Fruit fly (Drosophila melanogaster) whole organism, embryonic: ENCODE measurements around the gene CG8460.

Source experiments
- Asciz ChIP-seq: fragments of 200-800 bp; sonication (Bioruptor generic); optimal IDR thresholded peaks from 2 replicates; lab custom pipeline; 2017; ENCODE audit warnings: missing biosample characterization, mild to moderate bottlenecking, missing genetic modification characterization, missing genetic modification reagents
- Atf6 ChIP-seq: fragments of 200-800 bp; sonication (Bioruptor generic); IDR thresholded peaks from 2 replicates; pipeline ENCODE4 v1.3.6; 2022; ENCODE audit warnings: missing biosample characterization, missing genetic modification characterization
- BtbVII ChIP-seq: fragments of 200-800 bp; sonication (Bioruptor generic); optimal IDR thresholded peaks from 3 replicates; lab custom pipeline; 2017; ENCODE audit warnings: missing biosample characterization, mild to moderate bottlenecking, missing genetic modification characterization
- CG10321 ChIP-seq: fragments of 200-800 bp; sonication (Bioruptor generic); IDR thresholded peaks from 2 replicates; pipeline ENCODE4 v1.3.6; 2022; ENCODE audit warnings: missing biosample characterization, missing genetic modification characterization
- CG10366 ChIP-seq: fragments of 200-800 bp; sonication (Bioruptor generic); IDR thresholded peaks from 2 replicates; pipeline ENCODE4 v1.3.6; 2022; ENCODE audit warnings: missing biosample characterization, missing genetic modification characterization
- CG12299 ChIP-seq: fragments of 200-800 bp; sonication (Bioruptor generic); optimal IDR thresholded peaks from 2 replicates; lab custom pipeline; 2018; ENCODE audit warnings: missing biosample characterization, mild to moderate bottlenecking, missing genetic modification characterization
- CG13894 ChIP-seq: fragments of 200-800 bp; sonication (Bioruptor generic); optimal IDR thresholded peaks from 3 replicates; lab custom pipeline; 2018; ENCODE audit warnings: missing biosample characterization, mild to moderate bottlenecking, missing genetic modification characterization, moderate library complexity
- CG15011 ChIP-seq: fragments of 200-800 bp; sonication (Bioruptor generic); optimal IDR thresholded peaks from 3 replicates; lab custom pipeline; 2018; ENCODE audit warnings: missing biosample characterization, mild to moderate bottlenecking, missing genetic modification characterization
- CG15696 ChIP-seq: fragments of 200-800 bp; sonication (Bioruptor generic); optimal IDR thresholded peaks from 2 replicates; lab custom pipeline; 2019; ENCODE audit warnings: missing biosample characterization, mild to moderate bottlenecking, missing genetic modification characterization, moderate library complexity
- CG1647 ChIP-seq: fragments of 200-800 bp; sonication (Bioruptor generic); optimal IDR thresholded peaks from 3 replicates; lab custom pipeline; 2016; ENCODE audit warnings: missing biosample characterization, missing genetic modification characterization
- CG17912 ChIP-seq: fragments of 200-800 bp; sonication (Bioruptor generic); optimal IDR thresholded peaks from 2 replicates; lab custom pipeline; 2018; ENCODE audit warnings: missing biosample characterization, mild to moderate bottlenecking, missing genetic modification characterization
- CG1792 ChIP-seq: fragments of 200-800 bp; sonication (Bioruptor generic); optimal IDR thresholded peaks from 2 replicates; lab custom pipeline; 2016; ENCODE audit warnings: missing biosample characterization, missing genetic modification characterization
- CG18011 ChIP-seq: fragments of 200-800 bp; sonication (Bioruptor generic); optimal IDR thresholded peaks from 2 replicates; lab custom pipeline; 2017; ENCODE audit warnings: missing biosample characterization, missing genetic modification characterization, mild to moderate bottlenecking, moderate library complexity, missing genotype
- CG30403 ChIP-seq: fragments of 200-800 bp; sonication (Bioruptor generic); optimal IDR thresholded peaks from 3 replicates; lab custom pipeline; 2016; ENCODE audit warnings: missing biosample characterization, missing genetic modification characterization
- CG31224 ChIP-seq: fragments of 200-800 bp; sonication (Bioruptor generic); IDR thresholded peaks from 2 replicates; pipeline ENCODE4 v1.3.6; 2022; ENCODE audit warnings: missing biosample characterization, missing genetic modification characterization
- CG3163 ChIP-seq: fragments of 200-800 bp; sonication (Bioruptor generic); optimal IDR thresholded peaks from 3 replicates; lab custom pipeline; 2016; ENCODE audit warnings: missing biosample characterization, missing genetic modification characterization
- CG3847 ChIP-seq: fragments of 200-800 bp; sonication (Bioruptor generic); IDR thresholded peaks from 2 replicates; pipeline ENCODE4 v1.3.6; 2022; ENCODE audit warnings: missing biosample characterization, missing genetic modification characterization
- CG4617 ChIP-seq: fragments of 200-800 bp; sonication (Bioruptor generic); optimal IDR thresholded peaks from 3 replicates; lab custom pipeline; 2016; ENCODE audit warnings: missing biosample characterization, missing genetic modification characterization, borderline replicate concordance
- CG4707 ChIP-seq: fragments of 200-800 bp; sonication (Bioruptor generic); optimal IDR thresholded peaks from 2 replicates; lab custom pipeline; 2018; ENCODE audit warnings: missing biosample characterization, mild to moderate bottlenecking, missing genetic modification characterization, moderate library complexity
- CG9609 ChIP-seq: fragments of 200-800 bp; sonication (Bioruptor generic); optimal IDR thresholded peaks from 3 replicates; lab custom pipeline; 2016; ENCODE audit warnings: missing biosample characterization, missing genetic modification characterization
- Camta ChIP-seq: fragments of 200-800 bp; sonication (Bioruptor generic); optimal IDR thresholded peaks from 2 replicates; lab custom pipeline; 2016; ENCODE audit warnings: missing biosample characterization, missing genetic modification characterization
- H15 ChIP-seq: fragments of 200-800 bp; sonication (Bioruptor generic); IDR thresholded peaks from 3 replicates; pipeline ENCODE4 v1.3.6; 2022; ENCODE audit warnings: missing biosample characterization, missing genetic modification characterization
- HLH3B ChIP-seq: fragments of 200-800 bp; sonication (Bioruptor generic); IDR thresholded peaks from 2 replicates; pipeline ENCODE4 v1.3.6; 2022; ENCODE audit warnings: missing biosample characterization, missing genetic modification characterization
- Hr3 ChIP-seq: fragments of 200-800 bp; sonication (Bioruptor generic); optimal IDR thresholded peaks from 3 replicates; lab custom pipeline; 2016; ENCODE audit warnings: missing biosample characterization, missing genetic modification characterization
- Kr ChIP-seq: fragments of 200-800 bp; sonication (Bioruptor generic); optimal IDR thresholded peaks from 2 replicates; lab custom pipeline; 2017; ENCODE audit warnings: missing biosample characterization, mild to moderate bottlenecking, missing genetic modification characterization
- Lhr ChIP-seq: fragments of 200-800 bp; sonication (Bioruptor generic); optimal IDR thresholded peaks from 3 replicates; lab custom pipeline; 2017; ENCODE audit warnings: mild to moderate bottlenecking, missing biosample characterization, missing genetic modification reagents, missing genetic modification characterization
- MTF-1 ChIP-seq: fragments of 200-800 bp; sonication (Bioruptor generic); optimal IDR thresholded peaks from 2 replicates; lab custom pipeline; 2018; ENCODE audit warnings: missing biosample characterization, mild to moderate bottlenecking, missing genetic modification characterization, borderline replicate concordance
- Pdp1 ChIP-seq, 2 experiments: fragments of 200-800 bp; sonication (Bioruptor generic); optimal IDR thresholded peaks; 3 replicates each; lab custom pipeline; 2016; ENCODE audit warnings: missing biosample characterization in 2 of 2, missing genetic modification characterization in 2 of 2, mild to moderate bottlenecking in 1 of 2, moderate library complexity in 1 of 2
- Ptx1 ChIP-seq: fragments of 200-800 bp; sonication (Bioruptor generic); IDR thresholded peaks from 2 replicates; pipeline ENCODE4 v1.3.6; 2022; ENCODE audit warnings: missing biosample characterization, missing genetic modification characterization
- Tbp ChIP-seq: fragments of >200 bp; optimal IDR thresholded peaks from 2 replicates; lab custom pipeline; 2018; ENCODE audit warnings: missing biosample characterization, missing genetic modification characterization
- bcd ChIP-seq: fragments of 200-800 bp; sonication (Bioruptor generic); optimal IDR thresholded peaks from 2 replicates; lab custom pipeline; 2017; ENCODE audit warnings: missing biosample characterization, mild to moderate bottlenecking, missing genetic modification characterization
- btn ChIP-seq: fragments of 200-800 bp; sonication (Bioruptor generic); optimal IDR thresholded peaks from 2 replicates; lab custom pipeline; 2016; ENCODE audit warnings: missing biosample characterization, missing genetic modification characterization
- crc ChIP-seq: fragments of 200-800 bp; sonication (Bioruptor generic); optimal IDR thresholded peaks from 2 replicates; lab custom pipeline; 2016; ENCODE audit warnings: missing biosample characterization, missing genetic modification characterization
- croc ChIP-seq: fragments of 200-800 bp; sonication (Bioruptor generic); conservative IDR thresholded peaks from 3 replicates; pipeline ENCODE4 v1.3.6; 2022; ENCODE audit warnings: missing biosample characterization, missing genetic modification characterization
- danr ChIP-seq: fragments of 200-800 bp; sonication (Bioruptor generic); IDR thresholded peaks from 2 replicates; pipeline ENCODE4 v1.3.6; 2022; ENCODE audit warnings: missing biosample characterization, missing genetic modification characterization
- dm ChIP-seq: fragments of 200-800 bp; sonication (Bioruptor generic); optimal IDR thresholded peaks from 3 replicates; lab custom pipeline; 2016; ENCODE audit warnings: missing biosample characterization, missing genetic modification characterization
- ems ChIP-seq: fragments of 200-800 bp; sonication (Bioruptor generic); optimal IDR thresholded peaks from 3 replicates; lab custom pipeline; 2016; ENCODE audit warnings: missing biosample characterization, missing genetic modification characterization
- inv ChIP-seq: fragments of 200-800 bp; sonication (Bioruptor generic); IDR thresholded peaks from 2 replicates; pipeline ENCODE4 v1.3.6; 2022; ENCODE audit warnings: missing biosample characterization, missing genetic modification characterization; ENCODE audit not compliant: partially characterized antibody
- jigr1 ChIP-seq: fragments of 200-800 bp; sonication (Bioruptor generic); IDR thresholded peaks from 3 replicates; pipeline ENCODE4 v1.3.6; 2022; ENCODE audit warnings: missing biosample characterization, missing genetic modification characterization
- kay ChIP-seq: fragments of 200-800 bp; sonication (Bioruptor generic); optimal IDR thresholded peaks from 2 replicates; lab custom pipeline; 2016; ENCODE audit warnings: missing biosample characterization, missing genetic modification characterization
- lab ChIP-seq: fragments of 200-800 bp; sonication (Bioruptor generic); optimal IDR thresholded peaks from 3 replicates; lab custom pipeline; 2017; ENCODE audit warnings: missing biosample characterization, missing genetic modification characterization, mild to moderate bottlenecking, moderate library complexity, missing genetic modification reagents
- luna ChIP-seq: fragments of 200-800 bp; sonication (Bioruptor generic); optimal IDR thresholded peaks from 2 replicates; lab custom pipeline; 2016; ENCODE audit warnings: missing biosample characterization, missing genetic modification characterization
- mirr ChIP-seq: fragments of 200-800 bp; sonication (Bioruptor generic); optimal IDR thresholded peaks from 3 replicates; lab custom pipeline; 2018; ENCODE audit warnings: missing biosample characterization, mild to moderate bottlenecking, missing genetic modification characterization
- odd ChIP-seq: fragments of 200-800 bp; sonication (Bioruptor generic); optimal IDR thresholded peaks from 2 replicates; lab custom pipeline; 2017; ENCODE audit warnings: missing biosample characterization, mild to moderate bottlenecking, missing genetic modification characterization
- prd ChIP-seq, 3 experiments: fragments of >200 bp in 2 of 3; fragments of 200-800 bp in 1 of 3; sonication (Bioruptor generic) in 1 of 3; optimal IDR thresholded peaks in 2 of 3; IDR thresholded peaks in 1 of 3; 2 replicates in 2 of 3; 3 replicates in 1 of 3; pipeline versions ENCODE4 v1.3.6 to Lab custom; 2017 to 2022; ENCODE audit warnings: missing biosample characterization in 1 of 3, missing genetic modification characterization in 1 of 3
- sim ChIP-seq: fragments of 200-800 bp; sonication (Bioruptor generic); IDR thresholded peaks from 2 replicates; pipeline ENCODE4 v1.3.6; 2022; ENCODE audit warnings: missing biosample characterization, missing genetic modification characterization
- sima ChIP-seq: fragments of 200-800 bp; sonication (Bioruptor generic); optimal IDR thresholded peaks from 2 replicates; lab custom pipeline; 2016; ENCODE audit warnings: missing biosample characterization, missing genetic modification characterization
- slou ChIP-seq: fragments of 200-800 bp; sonication (Bioruptor generic); optimal IDR thresholded peaks from 3 replicates; lab custom pipeline; 2016; ENCODE audit warnings: missing biosample characterization, missing genetic modification characterization
- tna ChIP-seq: fragments of 200-800 bp; sonication (Bioruptor generic); IDR thresholded peaks from 2 replicates; pipeline ENCODE4 v1.3.6; 2022; ENCODE audit warnings: missing biosample characterization, missing genetic modification characterization; ENCODE audit not compliant: partially characterized antibody
- wdn ChIP-seq: fragments of 200-800 bp; sonication (Bioruptor generic); IDR thresholded peaks from 2 replicates; pipeline ENCODE4 v1.3.6; 2022; ENCODE audit warnings: missing biosample characterization, missing genetic modification characterization

Gene CG8460

dm6 chr2L:8159498-8159897 is 37.5 kb upstream of the CG8460 start, which contains the start of the genes PAPLA1 and Rbsn-5 (continued):
- TF ChIP-seq lab (GFP tag; lab: Kevin White, UChicago), result peak; percentile 95
- TF ChIP-seq sim, result peak; percentile 61; the same call in 1 of the 2 replicates
- no peak for TF ChIP-seq inv (GFP tag; lab: Robert Waterston, UW)
- peak; percentile 93 to 97 for TF ChIP-seq Pdp1 (GFP tag; optimal IDR thresholded peaks at IDR 0.05; lab: Kevin White, UChicago)
- peak; percentile 75 for TF ChIP-seq Lhr (GFP tag; lab: Kevin White, UChicago)
- peak; percentile 95 for TF ChIP-seq kay (GFP tag; lab: Kevin White, UChicago)
- TF ChIP-seq Hr3 (GFP tag; lab: Kevin White, UChicago), result peak; percentile 95
- TF ChIP-seq Tbp (GFP tag; lab: Kevin White, UChicago), result no peak
- TF ChIP-seq CG10366 (GFP tag; lab: Robert Waterston, UW), result peak; percentile 90
- TF ChIP-seq CG10321, result peak; percentile 59
- TF ChIP-seq btn (GFP tag; lab: Kevin White, UChicago), result peak; percentile 84
- TF ChIP-seq CG12299, result peak; percentile 83
- peak; percentile 96 for TF ChIP-seq CG9609 (GFP tag; lab: Kevin White, UChicago)
- peak; percentile 82 for TF ChIP-seq wdn (GFP tag; lab: Robert Waterston, UW)
- TF ChIP-seq Asciz, result peak; percentile 75
- peak; percentile 86 for TF ChIP-seq CG15696 (tag; lab: Kevin White, UChicago)
- TF ChIP-seq mirr (GFP tag; lab: Kevin White, UChicago), result peak; percentile 91
- TF ChIP-seq Ptx1, result peak; percentile 96
- TF ChIP-seq luna (GFP tag; lab: Kevin White, UChicago), result peak; percentile 94
- TF ChIP-seq jigr1 (GFP tag; lab: Robert Waterston, UW), result peak; percentile 87
- peak; percentile 79 for TF ChIP-seq MTF-1 (GFP tag; lab: Kevin White, UChicago)
- TF ChIP-seq CG30403 (GFP tag; lab: Kevin White, UChicago), result peak; percentile 97
- peak; percentile 92 for TF ChIP-seq crc (GFP tag; lab: Kevin White, UChicago)
- TF ChIP-seq H15 (GFP tag; lab: Robert Waterston, UW), result peak; percentile 92
- peak; percentile 99 for TF ChIP-seq CG4617
- no peak for TF ChIP-seq Kr
- TF ChIP-seq prd (optimal IDR thresholded peaks at IDR 0.05; lab: Kevin White, UChicago), result no peak
- TF ChIP-seq prd (GFP tag; IDR thresholded peaks at IDR 0.05; lab: Robert Waterston, UW), result peak; percentile 95
- TF ChIP-seq CG4707 (GFP tag; lab: Kevin White, UChicago), result peak; percentile 64
- peak; percentile 86 for TF ChIP-seq CG18011 (GFP tag; lab: Kevin White, UChicago)
- TF ChIP-seq CG3163 (GFP tag; lab: Kevin White, UChicago), result peak; percentile 81
- TF ChIP-seq CG17912 (GFP tag; lab: Kevin White, UChicago), result peak; percentile 78
- peak; percentile 84 for TF ChIP-seq danr (GFP tag; lab: Robert Waterston, UW)
- peak; percentile 89 for TF ChIP-seq CG31224
- TF ChIP-seq ems (GFP tag; lab: Kevin White, UChicago), result peak; percentile 95
- TF ChIP-seq tna, result no peak
- peak; percentile 94 for TF ChIP-seq Camta
- peak; percentile 86; the same call in 1 of the 2 replicates for TF ChIP-seq Atf6 (GFP tag; lab: Robert Waterston, UW)
- TF ChIP-seq CG1792, result peak; percentile 91
- peak; percentile 96 for TF ChIP-seq bcd (GFP tag; lab: Kevin White, UChicago)
- peak; percentile 95 for TF ChIP-seq CG1647 (GFP tag; lab: Kevin White, UChicago)
- TF ChIP-seq slou, result peak; percentile 96
- peak; percentile 90 for TF ChIP-seq HLH3B (GFP tag; lab: Robert Waterston, UW)
- TF ChIP-seq odd (GFP tag; lab: Kevin White, UChicago), result peak; percentile 79
- TF ChIP-seq CG3847 (GFP tag; lab: Robert Waterston, UW), result peak; percentile 90
- TF ChIP-seq BtbVII, result peak; percentile 87
- TF ChIP-seq dm (GFP tag; lab: Kevin White, UChicago), result peak; percentile 89
- peak; percentile 94 for TF ChIP-seq CG13894 (tag; lab: Kevin White, UChicago)
- TF ChIP-seq croc (GFP tag; lab: Robert Waterston, UW), result peak; percentile 84
- TF ChIP-seq sima (GFP tag; lab: Kevin White, UChicago), result peak; percentile 89
- TF ChIP-seq CG15011 (GFP tag; lab: Kevin White, UChicago), result peak; percentile 81
